Worm (Caenorhabditis elegans): Measurements from ENCODE around the gene mes-1.

mes-1 gene

DNA sequence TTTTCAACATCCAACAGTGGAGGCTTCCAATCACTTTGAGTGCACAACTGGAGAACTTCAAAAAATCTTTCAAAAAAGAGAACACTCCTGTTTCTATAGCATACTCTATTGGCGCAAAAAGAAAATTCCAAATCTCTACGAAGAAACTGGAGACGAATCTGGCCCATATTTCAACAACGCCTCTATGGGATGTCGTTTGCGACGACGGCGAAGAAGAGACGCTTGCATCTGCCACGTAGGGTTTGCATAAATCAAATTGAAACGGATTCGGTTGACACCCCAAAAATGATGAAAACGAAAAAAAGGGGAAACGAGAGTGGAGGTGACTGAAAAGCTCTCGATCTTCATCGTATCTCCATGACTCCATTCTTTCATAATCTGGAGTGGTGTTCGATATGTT is 1.1 kb upstream of the mes-1 start:
- no peak for TF ChIP-seq unc-62 (GFP tag; optimal IDR thresholded peaks at IDR 0.05)

DNA sequence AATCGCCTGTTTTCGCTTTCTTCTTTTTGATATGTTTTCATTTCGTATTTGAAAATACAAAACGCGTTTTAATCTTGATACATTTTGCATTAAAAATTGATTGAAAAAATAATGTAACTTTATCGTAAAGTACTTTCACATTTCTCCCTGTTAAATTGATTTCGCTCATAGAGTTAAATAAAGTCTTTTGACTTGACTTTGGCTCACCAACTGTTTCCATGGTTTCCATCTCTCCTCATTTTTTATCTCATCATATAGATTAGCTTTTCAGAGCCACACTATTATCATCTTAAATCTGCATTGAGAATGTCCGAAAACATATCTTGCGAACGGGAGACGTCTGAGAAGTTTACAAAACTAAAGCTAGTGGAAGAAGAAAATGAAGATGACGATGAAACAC is 6.0 kb downstream of the mes-1 start, which contains the start of gene F54F7.10:
Gene F54F7.10, plus strand, starts transcription at position 301 of the 400 bp plus-strand sequence.
- TF ChIP-seq unc-62 (GFP tag; optimal IDR thresholded peaks at IDR 0.05): no peak

DNA sequence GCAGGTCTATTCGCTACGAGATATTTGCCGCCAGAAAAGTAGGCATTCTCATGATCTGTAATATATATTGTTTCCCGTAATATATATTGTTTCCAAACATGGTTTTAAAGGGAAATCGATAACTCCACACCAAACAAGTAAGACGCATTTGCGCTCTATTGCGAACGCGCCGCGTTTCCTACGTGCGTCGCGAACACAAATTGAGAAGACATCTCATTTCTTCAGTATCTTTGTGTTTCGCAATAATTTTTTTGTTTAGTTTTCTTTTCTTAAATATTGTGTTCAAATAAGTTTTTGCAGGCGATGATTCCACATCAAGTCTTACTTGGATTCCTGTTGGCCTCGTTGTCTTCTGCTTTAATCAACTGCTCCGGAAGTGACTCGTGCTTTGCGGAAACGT is 7.8 kb downstream of the mes-1 start, which contains the start of gene F54F7.6:
Gene F54F7.6, plus strand, starts transcription at position 301 of the 400 bp plus-strand sequence.
- TF ChIP-seq unc-62 (GFP tag; optimal IDR thresholded peaks at IDR 0.05): no peak

DNA sequence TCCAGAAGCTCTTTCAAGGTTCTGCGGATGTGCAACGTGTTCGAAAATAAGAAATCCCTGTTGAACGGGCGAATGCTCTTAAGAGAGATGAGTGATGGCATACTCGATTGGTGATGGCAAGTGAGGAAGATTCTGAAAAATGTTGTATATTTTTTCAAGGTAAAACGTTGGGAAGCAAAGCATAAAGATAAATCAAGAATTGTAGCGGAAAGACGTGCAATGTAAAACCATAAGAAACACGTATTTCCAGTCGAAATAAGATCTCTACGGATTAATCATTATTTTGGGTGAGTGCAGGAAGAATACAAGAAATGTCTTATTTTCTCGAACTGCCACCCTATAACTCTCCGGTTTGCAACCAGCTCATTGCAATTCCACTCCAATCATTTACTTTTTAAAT is 12.0 kb downstream of the mes-1 start, which contains the start of gene dot-1.2:
Gene dot-1.2, minus strand, starts transcription at position 101 of the 400 bp plus-strand sequence.
- TF ChIP-seq unc-62 (GFP tag; optimal IDR thresholded peaks at IDR 0.05): no peak

DNA sequence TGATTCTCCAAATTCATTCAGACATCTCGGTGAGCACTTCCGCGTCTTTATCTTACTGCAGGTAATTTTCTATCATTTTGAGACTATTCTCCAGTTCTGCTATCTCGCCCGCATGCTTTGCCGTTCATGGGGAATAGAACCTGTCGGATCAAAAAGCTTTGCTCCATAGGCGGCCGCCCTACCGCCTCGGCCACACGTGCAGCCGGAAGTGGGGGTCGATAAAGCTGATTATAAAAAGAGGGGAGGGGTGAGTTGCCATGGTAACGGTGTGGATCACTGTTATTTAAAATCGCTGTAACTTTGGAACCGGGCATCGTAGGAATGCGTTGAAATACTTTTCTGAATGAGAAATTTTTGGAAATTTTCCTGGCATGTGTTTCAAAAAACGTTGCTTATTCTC is 13.1 kb downstream of the mes-1 start:
- no peak for TF ChIP-seq unc-62 (GFP tag; optimal IDR thresholded peaks at IDR 0.05)

DNA sequence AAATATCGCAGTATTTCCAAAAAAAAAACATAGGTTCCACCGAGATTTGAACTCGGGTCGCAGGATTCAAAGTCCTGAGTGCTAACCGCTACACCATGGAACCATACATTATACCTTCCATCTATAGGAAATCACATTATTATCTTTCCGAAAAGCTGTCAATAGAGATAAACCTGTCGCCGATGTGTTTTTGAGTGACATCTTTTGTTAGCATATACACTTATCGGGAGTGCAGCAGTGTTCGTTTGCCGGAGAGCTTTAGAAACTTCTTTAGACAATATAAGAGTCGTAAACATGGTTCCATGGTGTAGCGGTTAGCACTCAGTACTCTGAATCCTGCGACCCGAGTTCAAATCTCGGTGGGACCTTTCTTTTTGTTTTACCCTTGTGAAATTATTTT is 14.9 kb downstream of the mes-1 start:
- no peak for TF ChIP-seq unc-62 (GFP tag; optimal IDR thresholded peaks at IDR 0.05)

DNA sequence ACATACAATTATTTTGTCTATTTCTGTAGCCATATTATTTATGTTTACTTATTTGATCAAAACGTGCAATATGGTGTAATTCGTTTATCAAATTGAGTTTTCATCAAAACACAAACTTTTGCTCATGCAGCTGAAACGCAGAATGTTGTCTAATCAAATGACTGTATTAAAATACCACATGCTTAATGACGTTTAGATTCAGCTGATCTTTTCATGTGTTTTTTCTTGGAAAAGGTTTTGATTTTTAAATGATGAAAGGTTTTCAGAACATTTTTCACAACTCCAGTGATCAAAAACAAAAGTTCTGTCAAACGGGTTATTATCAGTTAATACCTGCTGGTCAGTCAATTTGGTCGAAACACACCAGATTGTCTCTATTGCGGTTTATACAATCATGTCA is 18.0 kb downstream of the mes-1 start, which contains the start of gene Y62H9A.1:
Gene Y62H9A.1, plus strand, starts transcription at position 282 of the 400 bp plus-strand sequence.
- no peak for TF ChIP-seq unc-62 (GFP tag; optimal IDR thresholded peaks at IDR 0.05)

DNA sequence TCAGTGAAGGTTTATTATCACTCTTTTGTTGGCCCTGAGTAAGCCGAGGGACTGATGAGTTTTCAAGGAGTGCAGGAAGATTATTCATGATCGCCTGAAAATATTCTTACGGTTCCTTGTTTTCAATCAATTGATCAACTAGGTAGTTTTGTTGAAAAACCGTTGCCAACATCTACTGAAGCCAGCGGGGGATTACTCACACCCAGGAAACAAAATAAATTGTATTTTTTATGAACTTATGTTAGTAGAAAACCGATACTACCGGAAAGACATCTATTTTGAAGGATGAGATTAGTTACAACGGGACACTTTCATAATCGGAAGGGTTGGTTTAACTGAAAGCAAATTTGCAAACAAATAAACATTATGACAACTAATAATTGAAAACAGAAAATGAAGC is 20.8 kb downstream of the mes-1 start, which contains the start of gene Y62H9A.2:
Gene Y62H9A.2, minus strand, starts transcription at position 101 of the 400 bp plus-strand sequence.
- no peak for TF ChIP-seq unc-62 (GFP tag; optimal IDR thresholded peaks at IDR 0.05)

DNA sequence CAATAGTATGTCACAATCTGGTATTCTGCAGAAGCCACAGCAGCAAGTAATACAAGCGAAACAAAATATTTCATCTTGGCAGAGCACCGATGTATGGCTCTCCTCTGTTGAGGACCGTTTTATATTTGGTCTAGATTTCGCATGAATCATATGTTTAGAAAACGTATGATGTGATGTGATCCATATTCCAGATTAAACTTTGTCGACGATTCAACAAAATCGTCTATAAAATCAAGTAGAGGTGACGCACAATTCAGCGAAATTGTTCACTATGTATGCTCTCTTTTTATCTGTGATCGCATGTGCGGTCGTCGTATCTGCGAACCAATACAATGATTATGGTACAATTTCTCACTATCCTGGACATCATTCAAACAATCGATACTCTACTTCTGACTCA is 22.6 kb downstream of the mes-1 start, which contains the start of the genes Y62H9A.3 and Y62H9A.4:
Gene Y62H9A.3, minus strand, starts transcription at position 101 of the 400 bp plus-strand sequence.
Gene Y62H9A.4, plus strand, starts transcription at position 256 of the 400 bp plus-strand sequence.
- no peak for TF ChIP-seq unc-62 (GFP tag; optimal IDR thresholded peaks at IDR 0.05)

DNA sequence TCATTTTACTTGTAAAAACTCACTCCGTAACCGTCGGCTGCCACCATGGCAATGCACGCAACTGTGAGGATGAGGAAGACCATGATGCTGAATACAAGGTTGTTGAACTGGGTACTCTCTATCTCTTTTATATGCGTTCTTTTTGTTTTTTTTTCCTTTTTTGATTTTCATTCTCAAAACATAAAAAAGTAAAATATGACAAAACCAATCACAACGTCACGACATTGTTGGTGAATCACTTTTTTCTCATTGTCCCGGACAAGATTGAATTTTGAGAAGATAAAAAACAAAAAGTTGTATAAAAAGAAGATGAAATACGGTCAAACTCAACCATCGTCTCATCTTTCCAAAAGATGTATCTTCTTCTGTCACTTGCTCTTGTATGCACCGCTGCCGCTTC is 25.5 kb downstream of the mes-1 start, which contains the start of the genes Y62H9A.5 and ule-5:
Gene Y62H9A.5, minus strand, starts transcription at position 101 of the 400 bp plus-strand sequence.
Gene ule-5, plus strand, starts transcription at position 328 of the 400 bp plus-strand sequence.
- TF ChIP-seq unc-62 (GFP tag; optimal IDR thresholded peaks at IDR 0.05): no peak

DNA sequence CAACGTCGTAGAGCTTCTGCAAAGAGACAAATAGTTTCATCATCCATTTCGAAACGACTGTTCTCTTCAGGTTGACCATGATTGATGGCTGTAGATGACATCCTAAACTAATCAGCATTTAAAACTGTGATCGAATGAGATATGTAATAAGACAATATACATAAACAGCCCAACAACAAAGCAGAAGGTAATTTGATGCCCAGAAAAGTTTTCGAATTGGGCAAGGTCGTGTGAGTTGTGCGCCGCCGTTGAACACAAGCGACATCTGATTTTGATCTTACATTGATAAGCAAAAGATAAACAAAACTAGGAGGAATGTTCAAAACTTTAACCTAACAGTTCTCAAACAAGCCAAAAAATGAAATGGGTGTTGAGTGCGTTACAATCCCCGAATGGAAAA is 28.3 kb downstream of the mes-1 start, which contains the start of gene Y62H9A.7:
Gene Y62H9A.7, minus strand, starts transcription at position 101 of the 400 bp plus-strand sequence.
- TF ChIP-seq unc-62 (GFP tag; optimal IDR thresholded peaks at IDR 0.05): no peak

DNA sequence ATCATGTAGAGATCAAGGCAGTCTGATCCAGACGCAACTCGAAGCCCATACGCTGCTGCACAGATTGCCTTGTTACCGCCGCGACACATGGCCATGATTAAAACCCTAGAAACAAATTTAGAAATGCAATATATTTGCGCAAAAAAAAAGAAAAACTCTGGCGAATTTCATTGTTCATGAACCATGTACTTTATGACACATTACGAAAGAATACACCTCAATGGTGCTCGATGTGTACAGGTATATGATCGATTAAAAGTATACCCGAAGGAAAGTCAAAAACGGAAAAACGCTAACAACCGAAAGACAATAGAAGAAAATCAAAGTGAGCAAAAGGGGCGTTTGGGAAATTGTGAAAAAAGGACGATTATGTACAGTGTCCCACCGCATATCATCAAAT is 35.0 kb downstream of the mes-1 start, which contains the start of gene Y62H9A.8:
Gene Y62H9A.8, minus strand, starts transcription at position 101 of the 400 bp plus-strand sequence.
- no peak for TF ChIP-seq unc-62 (GFP tag; optimal IDR thresholded peaks at IDR 0.05)

DNA sequence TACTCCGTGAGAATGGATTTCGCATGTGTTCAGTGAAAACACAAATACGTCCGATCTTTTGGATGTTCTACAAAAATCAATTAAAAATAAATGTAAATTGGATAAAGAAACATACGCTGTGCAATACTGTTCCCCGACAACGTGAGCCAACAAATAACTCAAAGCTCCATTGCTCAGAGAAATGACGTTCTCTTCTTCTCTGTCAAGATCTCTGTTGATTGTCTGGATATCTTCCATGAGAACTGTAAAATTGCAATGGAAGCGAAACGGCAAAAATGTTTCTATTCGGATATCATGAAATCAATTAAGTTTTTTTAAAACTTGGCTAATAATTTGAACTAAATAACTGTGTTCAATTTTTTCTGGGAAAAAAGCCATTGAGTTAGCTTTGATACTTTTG is 39.4 kb downstream of the mes-1 start:
- TF ChIP-seq unc-62 (GFP tag; optimal IDR thresholded peaks at IDR 0.05): no peak

DNA sequence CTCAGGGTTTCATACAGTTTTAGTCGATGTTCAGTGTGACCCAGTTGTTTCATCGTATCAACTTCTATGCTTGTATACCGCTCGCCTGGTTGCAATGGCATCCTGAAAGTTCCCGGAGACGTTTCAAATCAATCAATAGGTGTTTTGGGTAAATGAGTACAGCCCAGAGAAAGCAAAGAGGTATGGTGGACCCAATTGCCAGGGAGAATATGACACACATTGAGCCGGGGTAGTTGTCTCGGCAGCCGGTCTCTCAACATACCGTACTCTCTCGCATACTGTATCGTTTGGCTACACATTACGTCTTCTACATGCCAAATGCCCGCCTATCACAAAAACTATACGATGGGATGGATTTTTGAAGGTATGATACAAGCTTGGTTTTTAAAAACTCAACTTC is 40.8 kb downstream of the mes-1 start, which contains the start of gene Y62H9A.9:
Gene Y62H9A.9, minus strand, starts transcription at position 101 of the 400 bp plus-strand sequence.
- no peak for TF ChIP-seq unc-62 (GFP tag; optimal IDR thresholded peaks at IDR 0.05)

DNA sequence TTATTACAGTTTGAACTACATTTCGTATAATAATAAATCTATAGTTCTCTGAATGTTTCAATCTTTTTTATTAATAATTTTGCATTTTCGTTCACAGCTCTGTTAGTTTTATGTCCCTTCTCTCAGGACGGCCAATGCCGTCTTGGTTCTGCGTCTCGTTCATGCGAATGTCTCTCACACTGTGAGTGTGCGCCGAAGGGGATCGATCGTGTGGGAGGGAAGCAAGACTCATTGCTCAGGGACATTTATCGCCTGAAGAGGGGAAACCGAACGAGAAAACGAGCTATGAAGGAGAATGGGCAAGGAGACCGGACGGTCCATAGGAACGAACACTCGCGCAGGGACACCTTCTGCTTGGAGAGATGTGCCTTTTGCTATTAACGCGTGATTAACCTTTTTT is 41.8 kb downstream of the mes-1 start:
- no peak for TF ChIP-seq unc-62 (GFP tag; optimal IDR thresholded peaks at IDR 0.05)

DNA sequence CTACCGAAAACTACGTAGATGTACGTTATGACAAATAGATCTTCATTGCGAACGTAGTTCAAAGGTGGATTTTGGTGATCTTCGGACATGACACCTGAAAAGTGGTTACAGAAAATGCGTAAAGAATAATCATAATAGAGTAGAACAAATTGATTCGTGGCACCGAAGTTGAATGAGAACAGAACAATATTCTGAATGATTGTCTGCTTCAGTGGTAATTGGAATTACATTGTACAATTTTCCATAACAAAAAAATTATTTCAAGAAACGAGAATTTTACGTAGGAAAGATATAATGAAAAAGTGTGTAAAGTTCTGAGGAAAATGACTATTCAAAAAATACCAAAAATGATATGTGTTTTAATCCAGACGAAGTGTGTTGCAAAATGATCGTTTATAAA is 45.4 kb downstream of the mes-1 start, which contains the start of gene Y62H9A.10:
Gene Y62H9A.10, minus strand, starts transcription at position 101 of the 400 bp plus-strand sequence.
- TF ChIP-seq unc-62 (GFP tag; optimal IDR thresholded peaks at IDR 0.05): no peak

DNA sequence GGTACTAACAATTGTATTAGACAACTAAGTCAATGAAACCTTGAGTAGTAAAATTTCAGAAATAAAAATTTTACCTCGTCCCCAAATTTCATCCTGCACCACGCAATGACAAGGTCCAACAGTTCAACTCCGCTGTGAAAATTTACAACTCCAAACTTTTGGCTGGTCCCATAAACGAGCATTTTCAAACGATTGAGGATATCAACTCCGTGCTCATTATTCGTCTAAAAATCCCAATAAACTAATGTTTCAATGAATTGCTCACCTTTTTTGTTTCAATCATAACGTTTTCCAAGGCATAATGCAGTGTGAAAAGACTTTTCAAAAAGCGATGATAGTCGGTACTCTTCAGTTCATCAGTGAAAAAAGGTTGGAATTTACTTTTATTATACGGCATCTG is 49.3 kb downstream of the mes-1 start:
- no peak for TF ChIP-seq unc-62 (GFP tag; optimal IDR thresholded peaks at IDR 0.05)
